Worm (Caenorhabditis elegans) whole organism, L4/young adult: Measurements from ENCODE around the gene msp-33.
"Not testable (repeated sequence)": the region's sequence is repeated elsewhere in the genome, so short reads cannot be mapped to it uniquely, and the experiment has no call there.

Experiments
- W03F9.2 ChIP-seq: fragments of 150-350 bp; optimal IDR thresholded peaks from 2 replicates; lab custom pipeline; 2014; ENCODE audit warnings: missing biosample characterization, missing genetic modification characterization
- dao-5 ChIP-seq: sonication (generic microtip); optimal IDR thresholded peaks from 2 replicates; lab custom pipeline; 2016; ENCODE audit warnings: missing genotype, missing genetic modification characterization, moderate library complexity, missing compliant biosample characterization
- him-1 ChIP-seq: sonication (generic microtip); optimal IDR thresholded peaks from 2 replicates; lab custom pipeline; 2016; ENCODE audit warnings: missing genotype, missing genetic modification reagents, missing genetic modification characterization, missing compliant biosample characterization

The msp-33 gene

DNA sequence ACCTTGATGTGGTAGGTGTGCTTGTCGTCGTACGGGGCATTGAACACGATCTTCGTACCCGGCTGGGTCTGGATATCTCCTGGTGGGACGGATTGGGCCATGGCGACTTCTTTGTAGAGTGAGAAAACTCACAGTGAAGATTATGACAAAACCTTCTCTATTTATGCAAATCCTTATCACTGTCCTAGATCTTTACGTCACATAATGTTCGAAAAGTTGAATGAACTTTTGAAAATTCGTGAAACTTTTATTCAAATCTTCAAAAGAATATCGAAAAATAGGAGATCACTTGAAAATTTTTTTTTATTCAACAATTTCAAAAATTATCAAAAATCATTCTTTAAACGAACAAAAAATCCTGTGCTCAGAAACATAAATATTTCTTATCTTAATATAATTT, at the start of gene msp-33:
msp-33 (minus strand) TSS at position 101 of the 400 bp plus-strand sequence.
- TF ChIP-seq dao-5 (tag; lab: Kevin White, UChicago) (no peak), W03F9.2 (tag; lab: Kevin White, UChicago) (no peak), him-1 (no peak)

DNA sequence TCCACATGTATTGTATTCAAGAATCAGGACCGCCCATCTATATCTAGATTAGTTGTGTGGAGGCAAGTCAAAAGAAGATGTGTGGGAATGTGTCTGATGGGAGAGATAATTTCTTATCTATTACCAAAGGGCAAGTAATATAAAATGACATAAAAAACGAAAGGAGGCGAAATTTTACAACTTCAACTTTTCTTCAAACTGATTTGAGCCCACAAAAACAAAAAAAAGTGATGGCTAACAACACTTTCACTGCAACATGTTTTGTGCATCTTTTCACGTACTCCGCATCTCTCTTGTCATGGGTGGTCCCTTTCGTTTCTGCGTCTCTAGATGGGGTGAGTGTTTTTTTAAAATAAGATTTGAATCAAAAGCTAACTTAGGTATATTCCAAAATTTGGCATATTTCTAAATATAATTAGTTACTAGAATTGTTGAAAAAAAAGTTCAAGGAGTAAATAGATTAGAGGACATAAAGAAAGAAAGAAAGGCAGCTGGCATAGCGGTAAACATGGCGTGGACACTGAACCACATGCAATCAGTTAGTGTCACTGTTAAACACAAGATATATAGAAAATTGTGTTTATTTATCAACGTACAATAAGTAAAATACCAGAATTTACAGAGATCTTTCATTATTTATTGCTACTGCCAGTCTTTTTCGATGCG, 49.2 kb upstream of the msp-33 start, which contains the start of gene ZK546.19:
ZK546.19 (plus strand) TSS at position 186 of the 666 bp plus-strand sequence.
- TF ChIP-seq W03F9.2 (tag; lab: Kevin White, UChicago) (no peak), dao-5 (tag; lab: Kevin White, UChicago) (no peak), him-1 (no peak)

DNA sequence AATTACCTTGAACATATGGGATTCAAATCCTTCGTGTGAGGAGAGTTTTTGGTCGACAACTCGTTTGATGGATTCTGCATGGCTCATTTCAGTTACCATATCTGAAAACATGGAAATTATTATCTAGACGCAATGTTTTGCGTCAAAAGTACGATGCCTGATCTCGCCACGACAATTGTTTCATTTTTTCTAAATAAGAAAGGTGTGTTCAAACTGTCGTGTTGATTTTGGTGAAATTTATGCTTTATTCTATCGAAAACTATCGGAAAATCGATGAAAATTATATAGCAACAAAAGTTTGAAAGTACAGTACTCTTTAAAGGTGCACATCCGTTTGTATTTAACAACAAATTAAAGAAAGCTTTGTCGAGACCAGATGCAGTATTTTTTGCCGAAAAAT, 48.6 kb upstream of the msp-33 start, which contains the start of gene cblc-1:
cblc-1 (minus strand) TSS at position 101 of the 400 bp plus-strand sequence.
- TF ChIP-seq him-1 (no peak), W03F9.2 (tag; lab: Kevin White, UChicago) (no peak), dao-5 (tag; lab: Kevin White, UChicago) (no peak)

- TF ChIP-seq him-1, result no peak
- TF ChIP-seq dao-5 (tag; lab: Kevin White, UChicago), result no peak
- TF ChIP-seq W03F9.2 (tag; lab: Kevin White, UChicago), result no peak
Measured at ce11 chrII:4937743-4938142, 45.2 kb upstream of the msp-33 start, which contains the start of gene ZK546.4. ZK546.4 (plus strand) TSS chrII:4938043.

DNA sequence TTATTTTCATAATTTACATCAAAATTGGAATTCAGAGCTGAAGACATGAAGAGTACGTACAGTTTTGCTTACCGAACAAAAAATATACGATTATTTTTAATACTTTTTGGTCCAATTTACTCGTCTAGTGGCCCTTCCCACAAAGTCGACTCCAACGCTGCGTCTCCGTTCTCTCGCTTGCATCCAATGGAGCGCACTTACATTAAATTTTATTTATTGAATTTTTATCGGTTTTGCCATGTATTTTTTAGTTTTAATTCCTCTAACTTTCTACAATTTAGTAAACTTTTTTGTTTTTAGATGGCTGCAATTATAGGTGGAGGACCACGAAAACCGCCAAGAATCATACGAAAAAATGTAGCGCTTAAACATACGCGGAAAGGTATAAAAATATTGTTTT, 43.0 kb upstream of the msp-33 start, which contains the start of gene ZK546.5:
ZK546.5 (plus strand) TSS at position 301 of the 400 bp plus-strand sequence.
- TF ChIP-seq dao-5 (tag; lab: Kevin White, UChicago), result no peak
- no peak for TF ChIP-seq him-1

ce11 chrII:4934954-4935353, 42.5 kb upstream of the msp-33 start, which contains the start of gene gst-30:
gst-30 (minus strand) TSS chrII:4935054.
- TF ChIP-seq W03F9.2 (tag; lab: Kevin White, UChicago) (no peak), dao-5 (tag; lab: Kevin White, UChicago) (no peak), him-1 (no peak)

DNA sequence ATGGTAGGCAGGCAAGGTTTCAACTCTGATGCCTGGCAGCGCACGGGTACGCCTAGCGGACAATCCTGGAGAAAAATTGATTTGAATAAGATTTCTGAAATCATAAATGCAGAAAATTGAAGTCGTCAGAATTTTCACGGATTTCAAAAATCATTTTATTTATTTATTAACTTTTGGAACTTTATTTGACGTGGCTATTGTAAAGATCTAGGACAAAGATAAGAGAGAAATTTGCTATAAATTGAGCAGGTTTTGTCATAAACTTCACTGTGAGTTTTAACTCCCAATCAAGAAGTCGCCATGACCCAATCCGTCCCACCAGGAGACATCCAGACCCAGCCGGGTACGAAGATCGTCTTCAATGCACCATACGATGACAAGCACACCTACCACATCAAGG, 40.2 kb upstream of the msp-33 start, which contains the start of gene msp-152:
msp-152 (plus strand) TSS at position 301 of the 400 bp plus-strand sequence.
- not testable (repeated sequence) for TF ChIP-seq dao-5 (tag; lab: Kevin White, UChicago); W03F9.2 (tag; lab: Kevin White, UChicago); him-1

DNA sequence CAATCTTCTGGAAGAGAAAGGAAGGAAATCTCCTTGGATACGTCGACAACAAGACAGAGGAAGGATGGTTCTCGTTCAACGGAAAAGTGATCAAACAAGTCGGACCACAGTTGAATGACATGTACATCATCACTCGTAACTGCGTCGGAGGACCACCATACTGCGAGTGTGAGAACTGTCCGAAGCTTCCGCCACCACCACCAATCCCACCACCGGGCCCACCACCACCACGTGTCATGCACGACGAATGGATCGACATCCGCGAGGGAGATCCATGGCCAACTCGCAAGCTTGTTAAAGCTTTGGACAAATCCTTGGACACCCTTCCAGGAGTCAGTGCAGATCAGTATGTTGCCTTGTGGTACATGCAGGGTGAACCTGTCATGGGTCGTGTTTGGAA, 38.8 kb upstream of the msp-33 start:
- TF ChIP-seq W03F9.2 (tag; lab: Kevin White, UChicago) (no peak), dao-5 (tag; lab: Kevin White, UChicago) (no peak), him-1 (no peak)

DNA sequence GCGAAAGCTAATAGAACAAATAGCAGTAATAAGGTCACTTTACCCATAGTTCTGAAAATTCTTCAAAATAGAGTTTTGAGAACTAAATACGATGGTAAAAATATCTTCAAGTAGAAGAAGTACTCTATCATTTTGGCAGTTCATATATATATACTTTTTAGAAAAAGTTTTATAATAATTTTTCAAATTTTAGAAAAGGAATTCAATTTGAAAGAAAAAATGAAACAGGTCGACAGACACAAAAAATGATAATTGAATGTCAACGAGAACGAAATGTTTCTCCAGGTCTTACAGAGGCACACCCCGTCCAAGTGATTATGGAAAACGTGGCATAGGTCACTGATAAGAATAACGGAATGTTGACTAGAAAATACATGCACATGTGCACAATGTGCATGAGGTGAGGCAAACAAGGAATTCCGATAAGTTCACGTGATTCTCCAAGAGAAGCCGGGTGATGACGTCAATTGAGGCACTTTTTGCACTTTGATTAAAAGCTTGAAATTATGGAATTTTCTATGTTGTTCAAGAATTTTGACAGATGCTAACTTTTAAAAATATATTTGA, 32.8 kb upstream of the msp-33 start, which contains the start of gene aagr-2:
aagr-2 (minus strand) TSS at position 51 of the 567 bp plus-strand sequence.
- TF ChIP-seq dao-5 (tag; lab: Kevin White, UChicago) (no peak), him-1 (no peak), W03F9.2 (tag; lab: Kevin White, UChicago) (no peak)

DNA sequence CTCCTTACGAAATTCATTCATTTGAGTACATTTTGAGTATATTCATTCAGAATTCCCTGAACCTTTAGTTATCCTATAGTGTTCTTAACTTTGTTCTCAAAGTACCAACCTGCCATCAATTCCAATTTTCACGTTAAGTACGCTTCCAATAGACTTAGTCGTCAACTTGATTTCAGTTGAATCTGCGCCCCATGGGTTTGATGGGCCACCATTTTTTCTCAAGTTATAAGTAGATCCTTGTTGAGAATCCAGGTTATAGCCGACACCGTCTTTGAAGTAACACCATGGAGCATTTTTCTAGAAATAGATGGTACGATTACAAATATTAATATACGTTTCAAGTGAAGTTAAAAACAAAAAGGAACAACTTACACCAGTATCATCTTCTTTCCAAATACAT, 32.2 kb upstream of the msp-33 start:
- TF ChIP-seq dao-5 (tag; lab: Kevin White, UChicago), result no peak
- no peak for TF ChIP-seq W03F9.2 (tag; lab: Kevin White, UChicago)
- TF ChIP-seq him-1, result no peak

DNA sequence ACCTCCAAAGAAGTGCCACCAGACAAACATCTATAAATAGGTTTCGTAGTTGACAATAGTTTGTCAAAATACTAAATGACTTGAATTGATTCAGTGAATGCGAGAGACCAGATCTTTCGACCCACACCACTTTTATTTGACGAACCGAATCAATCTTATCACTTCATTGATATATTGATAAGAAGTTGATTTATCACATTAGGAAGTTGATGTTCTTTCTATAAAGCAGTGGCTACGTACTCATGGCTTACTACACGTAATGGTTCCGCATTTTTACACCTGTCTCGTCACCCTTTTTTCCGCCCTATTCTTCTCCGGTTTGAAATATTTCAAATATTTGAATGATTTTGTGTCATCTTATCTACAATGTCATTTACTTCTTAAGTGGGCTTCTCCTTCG, 28.1 kb upstream of the msp-33 start:
- no peak for TF ChIP-seq dao-5 (tag; lab: Kevin White, UChicago)
- TF ChIP-seq W03F9.2 (tag; lab: Kevin White, UChicago), result no peak
- TF ChIP-seq him-1, result no peak

- no peak for TF ChIP-seq dao-5 (tag; lab: Kevin White, UChicago)
- no peak for TF ChIP-seq W03F9.2 (tag; lab: Kevin White, UChicago)
- TF ChIP-seq him-1, result no peak
Measured at ce11 chrII:4918501-4919021, 26.1 kb upstream of the msp-33 start.

DNA sequence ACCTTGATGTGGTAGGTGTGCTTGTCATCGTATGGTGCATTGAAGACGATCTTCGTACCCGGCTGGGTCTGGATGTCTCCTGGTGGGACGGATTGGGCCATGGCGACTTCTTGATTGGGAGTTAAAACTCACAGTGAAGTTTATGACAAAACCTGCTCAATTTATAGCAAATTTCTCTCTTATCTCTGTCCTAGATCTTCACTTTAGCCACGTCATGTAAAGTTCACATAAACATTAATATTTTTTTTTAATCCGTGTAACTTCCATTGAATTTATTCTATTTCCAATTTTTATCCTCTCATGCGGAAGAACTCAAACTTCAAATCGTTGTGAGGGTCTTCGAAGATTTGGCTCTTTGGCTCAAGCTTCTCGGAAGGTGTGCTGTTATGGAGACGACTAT, 24.0 kb upstream of the msp-33 start, which contains the start of gene msp-31:
msp-31 (minus strand) TSS at position 101 of the 400 bp plus-strand sequence.
- TF ChIP-seq dao-5 (tag; lab: Kevin White, UChicago); W03F9.2 (tag; lab: Kevin White, UChicago); him-1: not testable (repeated sequence)

DNA sequence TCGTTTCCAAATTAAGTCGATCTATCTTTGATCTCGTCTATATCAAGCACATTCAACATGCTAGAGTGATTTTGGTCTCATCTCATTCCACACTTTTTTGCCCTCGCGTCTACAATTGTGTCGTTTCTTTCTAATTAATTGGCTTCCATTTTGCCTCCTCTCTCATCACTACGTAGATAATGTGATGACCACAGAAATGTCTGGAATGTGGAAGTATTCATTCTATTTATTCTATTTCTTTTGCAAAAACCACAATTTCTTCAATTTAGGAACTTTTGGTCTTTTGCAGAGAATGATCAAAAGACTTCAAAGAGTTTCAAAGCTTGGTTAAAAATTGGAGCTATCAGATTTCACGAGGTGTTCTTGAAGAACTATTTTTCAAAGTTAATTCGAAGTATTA, 23.1 kb upstream of the msp-33 start:
- TF ChIP-seq W03F9.2 (tag; lab: Kevin White, UChicago) (no peak), him-1 (no peak), dao-5 (tag; lab: Kevin White, UChicago) (no peak)
